ENCODE assay signal across 2 worm cellular contexts in genomic region chrIV:2986720-2987119, ce11.
TF ChIP-seq lines count a peak whose summit lies in the region.

No protein-coding gene starts in this region.

TF ChIP-seq in whole organism, L1 larva, 84 proteins besides CTCF, POLR2A, EP300 and RAD21:
- TF ChIP-seq irx-1 (tag; optimal IDR thresholded peaks at IDR 0.05; lab: Kevin White, UChicago) (peak; percentile 18), lsy-2 (tag; optimal IDR thresholded peaks at IDR 0.05; lab: Kevin White, UChicago) (no peak), efl-1 (optimal IDR thresholded peaks at IDR 0.05; lab: Kevin White, UChicago) (no peak), efl-1 (GFP tag; optimal IDR thresholded peaks at IDR 0.05 in 1 of 2; lab: Kevin White, UChicago) (peak in 1 of 2 experiments; percentile 85)
TF ChIP-seq in whole organism, L1 larva: peak in this region for 2.

TF ChIP-seq in whole organism, L4 larva, 104 proteins besides CTCF, POLR2A, EP300 and RAD21:
- no peak for TF ChIP-seq daf-16 (GFP tag; optimal IDR thresholded peaks at IDR 0.05; lab: Kevin White, UChicago)
- no peak for TF ChIP-seq daf-16 (tag; optimal IDR thresholded peaks at IDR 0.05; lab: Kevin White, UChicago)
- TF ChIP-seq hmg-1.1 (GFP tag; IDR thresholded peaks at IDR 0.05; lab: Robert Waterston, UW): no peak
- TF ChIP-seq F49E8.2 (tag; optimal IDR thresholded peaks at IDR 0.05; lab: Kevin White, UChicago; ENCODE audit: borderline replicate concordance): no peak
- no peak for TF ChIP-seq php-3 (GFP tag; IDR thresholded peaks at IDR 0.05; lab: Robert Waterston, UW)
- peak; percentile 1 for TF ChIP-seq aha-1 (tag; lab: Kevin White, UChicago)
- TF ChIP-seq unc-62 (GFP tag; optimal IDR thresholded peaks at IDR 0.05 in 1 of 2; lab: Kevin White, UChicago): peak in 1 of 2 experiments; percentile 77
- TF ChIP-seq unc-62 (tag; optimal IDR thresholded peaks at IDR 0.05; lab: Kevin White, UChicago): no peak
- no peak for TF ChIP-seq nhr-10 (tag; optimal IDR thresholded peaks at IDR 0.05; lab: Kevin White, UChicago)
- TF ChIP-seq hlh-30 (tag; optimal IDR thresholded peaks at IDR 0.05; lab: Kevin White, UChicago; ENCODE audit: insufficient read depth): no peak

Comparison
In these comparisons a context has a peak if more than half of its experiments do, and no peak if none do; other contexts are left out.
1. Of the 29 proteins assayed by ChIP-seq in both whole organism, L4 larva and whole organism, L1 larva: peak only in whole organism, L4 larva: aha-1; only in whole organism, L1 larva: none; in both: none; in neither: 27; mixed calls (peak in some experiments, not most) for 1.